Worm (Caenorhabditis elegans) whole organism, L4/young adult: ENCODE data around the gene athp-2.
A peak's percentile ranks its signal among the peaks of the same experiment; 100 is the strongest.

Experiments
- W03F9.2 ChIP-seq: fragments of 150-350 bp; optimal IDR thresholded peaks from 2 replicates; lab custom pipeline; 2014; ENCODE audit warnings: missing biosample characterization, missing genetic modification characterization
- dao-5 ChIP-seq: sonication (generic microtip); optimal IDR thresholded peaks from 2 replicates; lab custom pipeline; 2016; ENCODE audit warnings: missing genotype, missing genetic modification characterization, moderate library complexity, missing compliant biosample characterization
- him-1 ChIP-seq: sonication (generic microtip); optimal IDR thresholded peaks from 2 replicates; lab custom pipeline; 2016; ENCODE audit warnings: missing genotype, missing genetic modification reagents, missing genetic modification characterization, missing compliant biosample characterization

Gene athp-2

DNA sequence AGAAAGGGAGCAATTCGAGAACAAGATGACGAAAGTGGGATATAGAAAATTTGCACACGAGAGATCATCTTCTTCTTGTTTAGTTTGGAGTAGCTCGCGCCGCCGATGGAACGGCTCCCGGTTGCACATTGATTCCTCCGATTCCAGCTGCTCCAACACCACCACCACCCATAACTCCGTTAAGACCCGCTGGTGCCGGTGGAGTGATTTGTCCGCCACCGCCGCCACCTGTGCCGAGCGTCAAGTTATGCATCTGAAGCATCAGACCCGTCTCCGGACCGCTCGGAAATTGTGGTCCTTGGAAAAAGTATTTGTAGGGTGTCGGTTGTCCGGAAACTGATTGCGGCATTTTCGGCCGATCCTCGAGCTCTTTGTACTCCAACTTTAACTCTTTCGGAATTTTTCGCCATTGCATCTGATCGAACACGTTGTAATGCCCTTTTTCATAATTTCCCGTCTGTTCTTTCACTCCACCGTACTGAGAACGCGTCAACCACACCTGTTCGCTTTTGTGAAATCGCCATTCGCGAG lies 33.0 kb downstream of the athp-2 start:
- no peak for TF ChIP-seq dao-5 (tag; lab: Kevin White, UChicago)
- no peak for TF ChIP-seq him-1 (tag; lab: Kevin White, UChicago)
- TF ChIP-seq W03F9.2: no peak

DNA sequence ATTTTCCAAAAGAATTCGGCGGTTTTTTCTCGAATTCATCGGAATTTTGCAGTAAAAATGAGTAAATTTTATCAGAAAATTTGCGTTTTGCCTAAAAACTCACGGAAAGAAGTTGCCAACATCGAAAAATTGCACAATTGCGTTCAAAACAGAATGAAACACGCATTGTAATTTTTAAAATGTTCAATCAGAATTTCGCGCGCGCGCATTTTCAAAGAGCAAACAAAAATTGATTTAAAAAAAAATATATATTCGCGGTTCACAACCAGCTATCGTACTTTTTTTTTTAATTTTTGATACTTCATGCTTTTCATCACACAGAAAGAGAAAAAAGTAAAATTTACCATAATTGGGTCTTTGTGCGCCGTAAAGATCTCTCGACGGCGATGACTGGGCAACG lies 34.9 kb downstream of the athp-2 start:
- no peak for TF ChIP-seq W03F9.2
- TF ChIP-seq dao-5 (tag; lab: Kevin White, UChicago): no peak
- TF ChIP-seq him-1 (tag; lab: Kevin White, UChicago): no peak

DNA sequence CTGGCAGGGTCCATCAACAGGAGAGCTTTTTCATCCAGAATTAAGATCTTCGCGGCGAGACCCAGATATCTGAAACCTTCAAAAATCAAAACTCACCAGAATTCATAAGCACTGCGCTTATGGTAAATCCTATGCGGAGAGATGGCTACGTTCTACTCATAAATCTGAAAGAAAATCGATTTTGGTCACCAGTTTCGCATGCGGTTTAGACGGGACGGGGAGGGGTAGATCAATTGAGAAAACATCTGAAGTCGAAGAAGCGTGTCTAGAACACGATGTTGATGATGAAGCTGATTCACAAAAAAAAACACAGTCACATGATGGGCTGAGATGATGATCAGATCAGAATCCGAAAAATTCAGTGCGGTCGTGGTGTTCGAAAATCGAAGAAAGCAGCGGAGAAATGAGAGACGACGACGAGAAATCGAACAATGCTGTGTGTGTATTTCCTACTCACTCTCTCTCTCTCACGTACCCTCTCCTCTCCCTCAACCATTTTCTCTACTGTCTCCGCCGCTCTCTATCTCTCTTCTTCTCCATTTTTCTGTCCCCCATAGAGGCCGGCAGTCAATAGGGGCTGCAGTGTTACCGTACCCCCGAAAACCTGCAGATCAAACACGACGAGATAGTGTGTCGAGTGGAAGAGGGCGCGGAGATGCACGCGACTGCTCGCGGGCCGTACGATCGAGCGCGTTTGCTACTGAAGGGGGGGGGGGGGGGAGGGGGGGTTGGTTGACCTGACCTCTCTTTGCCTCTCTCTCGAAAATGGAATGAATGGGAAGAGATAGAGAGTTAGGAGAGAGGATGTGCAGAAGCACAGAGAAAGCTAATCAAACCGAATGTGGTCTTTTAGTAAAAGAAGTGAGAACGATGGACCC lies 36.6 kb downstream of the athp-2 start, which contains the start of gene ntl-2:
Gene ntl-2, minus strand, starts transcription at position 171 of the 878 bp plus-strand sequence.
- TF ChIP-seq W03F9.2 (peak; percentile 79), him-1 (tag; lab: Kevin White, UChicago) (peak; percentile 79), dao-5 (tag; lab: Kevin White, UChicago) (no peak)

DNA sequence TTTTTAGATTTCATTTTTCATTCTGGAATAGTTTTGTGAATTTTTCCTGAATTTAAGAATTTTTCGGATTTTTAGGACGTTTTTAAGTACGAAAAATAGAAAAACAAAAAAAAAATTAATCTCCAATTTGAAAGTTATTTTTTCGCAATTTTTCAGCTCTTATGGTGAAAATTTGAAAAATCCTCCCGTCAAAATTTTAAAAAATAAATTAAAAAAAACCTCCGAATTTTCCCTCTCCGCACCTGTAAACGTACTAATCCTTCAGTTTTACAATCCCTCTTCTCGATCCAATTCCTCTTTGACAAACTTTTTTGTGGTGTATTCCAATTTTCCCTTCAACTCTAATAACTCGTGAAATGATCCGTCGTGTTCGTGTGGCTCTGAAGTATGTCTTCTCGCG lies 38.2 kb downstream of the athp-2 start, which contains the start of gene B0286.1:
Gene B0286.1, plus strand, starts transcription at position 301 of the 400 bp plus-strand sequence.
- TF ChIP-seq W03F9.2: no peak

DNA sequence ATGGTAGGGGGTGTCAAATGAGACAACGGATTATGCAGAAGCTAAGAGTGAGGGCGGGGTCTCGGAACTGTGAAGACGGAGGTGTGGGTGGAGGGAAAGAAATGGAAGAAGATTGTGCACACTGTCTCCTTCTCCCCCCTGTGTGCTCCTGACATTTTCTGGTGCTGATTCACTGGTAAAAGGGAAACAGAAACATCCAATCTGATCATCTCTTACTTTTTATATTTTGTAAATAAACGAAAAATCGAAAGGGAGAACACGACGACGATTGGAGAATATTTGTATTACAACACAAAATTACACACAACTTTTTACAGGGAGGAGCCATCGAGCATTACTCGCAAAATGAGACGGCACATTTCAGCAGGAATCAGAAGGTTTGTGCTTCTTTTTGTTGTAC lies 43.3 kb downstream of the athp-2 start, which contains the start of gene fkh-6:
Gene fkh-6, minus strand, starts transcription at position 101 of the 400 bp plus-strand sequence.
- TF ChIP-seq W03F9.2: no peak
- no peak for TF ChIP-seq dao-5 (tag; lab: Kevin White, UChicago)

DNA sequence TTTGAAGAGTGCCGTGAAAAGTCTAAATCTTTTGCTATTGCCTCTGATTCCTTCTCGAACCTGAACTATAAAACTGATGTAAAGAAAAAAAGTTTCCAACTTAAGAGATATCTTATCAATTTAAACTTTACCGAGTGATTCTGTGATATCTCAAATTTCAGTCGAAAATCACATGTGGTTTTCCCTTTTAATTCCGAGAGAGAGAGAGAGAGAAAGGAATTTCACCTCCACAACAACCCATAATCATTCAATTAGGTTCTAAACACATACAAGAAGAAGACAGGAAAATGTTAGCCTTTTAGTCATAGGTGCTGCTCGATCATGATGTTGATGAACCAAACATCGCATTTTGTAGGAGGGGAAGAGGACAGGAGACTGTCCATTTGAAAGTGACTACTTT lies 51.1 kb downstream of the athp-2 start:
- TF ChIP-seq dao-5 (tag; lab: Kevin White, UChicago): no peak
- no peak for TF ChIP-seq W03F9.2
- no peak for TF ChIP-seq him-1 (tag; lab: Kevin White, UChicago)

DNA sequence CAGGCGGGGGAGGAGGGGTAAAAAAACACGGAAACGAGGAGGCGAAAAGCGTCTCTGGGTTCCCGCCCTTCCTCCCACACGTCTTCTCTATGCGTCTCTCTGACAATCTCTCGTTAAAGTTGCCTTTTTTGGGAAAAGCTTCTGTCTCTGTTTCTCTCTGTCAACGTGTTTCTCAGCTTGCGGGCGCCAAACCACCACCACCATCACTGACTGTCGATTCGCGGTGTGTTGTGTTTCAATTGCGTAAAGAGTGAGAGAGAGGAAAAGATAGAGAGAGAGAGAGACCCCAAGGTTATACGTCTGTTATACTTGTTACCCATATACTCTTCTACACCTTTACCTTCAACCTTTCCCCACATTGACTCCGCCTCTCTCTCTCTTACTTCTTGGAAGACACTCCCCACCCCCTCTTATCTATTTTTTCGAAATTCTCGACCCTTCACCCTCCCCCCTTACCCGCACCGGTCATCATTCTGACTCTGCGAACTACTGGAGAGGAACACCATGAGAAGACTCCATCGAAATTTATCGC lies 52.6 kb downstream of the athp-2 start, which contains the start of gene mlt-7:
Gene mlt-7, plus strand, starts transcription at position 482 of the 532 bp plus-strand sequence.
- TF ChIP-seq W03F9.2: no peak

DNA sequence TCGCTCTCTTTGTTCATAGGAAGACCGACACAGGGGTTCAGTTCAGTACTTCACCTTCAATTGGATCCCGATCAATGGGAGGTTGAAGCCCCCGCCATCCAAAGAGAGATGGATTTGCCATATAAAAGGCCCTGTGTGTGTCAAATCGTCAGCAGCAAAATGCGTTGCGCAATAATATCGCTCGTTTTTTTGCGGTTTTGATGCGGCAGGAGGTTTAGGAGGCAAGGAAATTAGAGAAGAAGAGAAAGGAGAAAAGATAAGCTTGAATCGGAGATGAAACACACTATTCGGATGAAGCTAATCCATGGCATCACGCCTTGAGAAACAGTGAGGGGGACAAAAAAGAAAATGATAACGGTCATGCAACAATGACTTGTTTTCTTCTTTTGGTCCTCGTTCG lies 54.5 kb downstream of the athp-2 start:
- no peak for TF ChIP-seq him-1 (tag; lab: Kevin White, UChicago)
- TF ChIP-seq W03F9.2: no peak
- no peak for TF ChIP-seq dao-5 (tag; lab: Kevin White, UChicago)
